Fruit fly (Drosophila melanogaster) whole organism, embryonic: ENCODE data around the gene CG32645.
A peak's percentile ranks its signal among the peaks of the same experiment; 100 is the strongest.

Source experiments
- BEAF-32 ChIP-seq: fragments of 200-800 bp; sonication (Bioruptor generic); optimal IDR thresholded peaks from 3 replicates; lab custom pipeline; 2017; ENCODE audit warnings: missing biosample characterization, missing genetic modification characterization, mild to moderate bottlenecking, moderate library complexity, missing genetic modification reagents
- C15 ChIP-seq: fragments of 200-800 bp; sonication (Bioruptor generic); IDR thresholded peaks from 3 replicates; pipeline ENCODE4 v1.3.6; 2022; ENCODE audit warnings: missing biosample characterization, missing genetic modification characterization
- CG10321 ChIP-seq: fragments of 200-800 bp; sonication (Bioruptor generic); IDR thresholded peaks from 2 replicates; pipeline ENCODE4 v1.3.6; 2022; ENCODE audit warnings: missing biosample characterization, missing genetic modification characterization
- CG11247 ChIP-seq: fragments of 200-800 bp; sonication (Bioruptor generic); IDR thresholded peaks from 2 replicates; pipeline ENCODE4 v1.3.6; 2022; ENCODE audit warnings: missing biosample characterization, missing genetic modification characterization
- CG13287 ChIP-seq: fragments of 200-800 bp; sonication (Bioruptor generic); IDR thresholded peaks from 2 replicates; pipeline ENCODE4 v1.3.6; 2022; ENCODE audit warnings: missing biosample characterization, missing genetic modification characterization; ENCODE audit not compliant: partially characterized antibody
- CG17385 ChIP-seq: fragments of 200-800 bp; sonication (Bioruptor generic); optimal IDR thresholded peaks from 3 replicates; lab custom pipeline; 2018; ENCODE audit warnings: missing biosample characterization, mild to moderate bottlenecking, missing genetic modification characterization
- CG17829 ChIP-seq: fragments of 200-800 bp; optimal IDR thresholded peaks from 2 replicates; lab custom pipeline; 2019; ENCODE audit warnings: missing biosample characterization, mild to moderate bottlenecking, missing genetic modification characterization, moderate library complexity
- CG1832 ChIP-seq: fragments of 200-800 bp; sonication (Bioruptor generic); optimal IDR thresholded peaks from 2 replicates; lab custom pipeline; 2017; ENCODE audit warnings: missing biosample characterization, mild to moderate bottlenecking, missing genetic modification characterization, inconsistent platforms
- CG31441 ChIP-seq: fragments of 200-800 bp; sonication (Bioruptor generic); IDR thresholded peaks from 2 replicates; pipeline ENCODE4 v1.3.6; 2022; ENCODE audit warnings: missing biosample characterization, missing genetic modification characterization
- CG32532 ChIP-seq: fragments of 200-800 bp; sonication (Bioruptor generic); IDR thresholded peaks from 2 replicates; pipeline ENCODE4 v1.3.6; 2022; ENCODE audit warnings: missing biosample characterization, missing genetic modification characterization
- CG3847 ChIP-seq: fragments of 200-800 bp; sonication (Bioruptor generic); IDR thresholded peaks from 2 replicates; pipeline ENCODE4 v1.3.6; 2022; ENCODE audit warnings: missing biosample characterization, missing genetic modification characterization
- CG4707 ChIP-seq: fragments of 200-800 bp; sonication (Bioruptor generic); optimal IDR thresholded peaks from 2 replicates; lab custom pipeline; 2018; ENCODE audit warnings: missing biosample characterization, mild to moderate bottlenecking, missing genetic modification characterization, moderate library complexity
- CG5953 ChIP-seq: fragments of 200-800 bp; sonication (Bioruptor generic); IDR thresholded peaks from 2 replicates; pipeline ENCODE4 v1.3.6; 2022; ENCODE audit warnings: missing biosample characterization, missing genetic modification characterization
- CG6689 ChIP-seq: fragments of 200-800 bp; sonication (Bioruptor generic); IDR thresholded peaks from 2 replicates; pipeline ENCODE4 v1.3.6; 2022; ENCODE audit warnings: missing biosample characterization, missing genetic modification characterization
- CG6813 ChIP-seq: fragments of 200-800 bp; sonication (Bioruptor generic); optimal IDR thresholded peaks from 2 replicates; lab custom pipeline; 2017; ENCODE audit warnings: missing biosample characterization, missing genetic modification characterization, mild to moderate bottlenecking, moderate library complexity, missing genetic modification reagents
- CG7786 ChIP-seq: fragments of 200-800 bp; sonication (Bioruptor generic); optimal IDR thresholded peaks from 2 replicates; lab custom pipeline; 2016; ENCODE audit warnings: missing biosample characterization, missing genetic modification characterization
- CG7839 ChIP-seq: fragments of 200-800 bp; sonication (Bioruptor generic); optimal IDR thresholded peaks from 3 replicates; lab custom pipeline; 2018; ENCODE audit warnings: missing biosample characterization, mild to moderate bottlenecking, missing genetic modification characterization, moderate library complexity
- CG9876 ChIP-seq: fragments of 200-800 bp; sonication (Bioruptor generic); optimal IDR thresholded peaks from 2 replicates; lab custom pipeline; 2016; ENCODE audit warnings: missing biosample characterization, missing genetic modification characterization
- CG9932 ChIP-seq: fragments of 200-800 bp; sonication (Bioruptor generic); IDR thresholded peaks from 2 replicates; pipeline ENCODE4 v1.3.6; 2022; ENCODE audit warnings: missing biosample characterization, missing genetic modification characterization
- CoRest ChIP-seq: fragments of 200-800 bp; sonication (Bioruptor generic); optimal IDR thresholded peaks from 3 replicates; lab custom pipeline; 2018; ENCODE audit warnings: missing biosample characterization, mild to moderate bottlenecking, missing genetic modification characterization, moderate library complexity
- D19B ChIP-seq: fragments of 200-800 bp; sonication (Bioruptor generic); optimal IDR thresholded peaks from 2 replicates; lab custom pipeline; 2017; ENCODE audit warnings: missing biosample characterization, mild to moderate bottlenecking, missing genetic modification characterization
- E2f2 ChIP-seq: fragments of 200-800 bp; sonication (Bioruptor generic); IDR thresholded peaks from 2 replicates; pipeline ENCODE4 v1.3.6; 2022; ENCODE audit warnings: missing biosample characterization, missing genetic modification characterization
- Eip74EF ChIP-seq, 2 experiments: fragments of 200-800 bp in 1 of 2; fragments of >200 bp in 1 of 2; sonication (Bioruptor generic) in 1 of 2; optimal IDR thresholded peaks; 2 replicates each; lab custom pipeline; 2017 to 2019; ENCODE audit warnings: missing biosample characterization in 2 of 2, missing genetic modification characterization in 2 of 2, mild to moderate bottlenecking in 1 of 2, moderate library complexity in 1 of 2
- Elba2 ChIP-seq: fragments of 200-800 bp; sonication (Bioruptor generic); optimal IDR thresholded peaks from 3 replicates; lab custom pipeline; 2016; ENCODE audit warnings: missing biosample characterization, missing genetic modification characterization
- Fer3 ChIP-seq: fragments of 200-800 bp; sonication (Bioruptor generic); optimal IDR thresholded peaks from 2 replicates; lab custom pipeline; 2018; ENCODE audit warnings: missing biosample characterization, mild to moderate bottlenecking, missing genetic modification characterization, moderate library complexity
- Max ChIP-seq: fragments of 200-800 bp; sonication (Bioruptor generic); optimal IDR thresholded peaks from 2 replicates; lab custom pipeline; 2016; ENCODE audit warnings: missing biosample characterization, mild to moderate bottlenecking, missing genetic modification characterization
- Mes4 ChIP-seq: fragments of 200-800 bp; sonication (Bioruptor generic); optimal IDR thresholded peaks from 2 replicates; lab custom pipeline; 2016; ENCODE audit warnings: missing biosample characterization, missing genetic modification characterization
- Sin3A ChIP-seq: fragments of >200 bp; optimal IDR thresholded peaks from 2 replicates; lab custom pipeline; 2018
- Spps ChIP-seq: fragments of 200-800 bp; sonication (Bioruptor generic); optimal IDR thresholded peaks from 2 replicates; lab custom pipeline; 2018; ENCODE audit warnings: missing biosample characterization, mild to moderate bottlenecking, missing genetic modification characterization
- Trl ChIP-seq, 3 experiments: fragments of >200 bp in 2 of 3; fragments of 200-800 bp in 1 of 3; sonication (Bioruptor generic) in 1 of 3; optimal IDR thresholded peaks; 2 replicates in 1 of 3; 3 replicates in 2 of 3; lab custom pipeline; 2016 to 2017; ENCODE audit warnings: missing biosample characterization in 1 of 3, missing genetic modification characterization in 1 of 3
- aop ChIP-seq: fragments of 200-800 bp; sonication (Bioruptor generic); IDR thresholded peaks from 2 replicates; pipeline ENCODE4 v1.3.6; 2022; ENCODE audit warnings: missing biosample characterization, missing genetic modification characterization
- ara ChIP-seq: fragments of 200-800 bp; sonication (Bioruptor generic); IDR thresholded peaks from 2 replicates; pipeline ENCODE4 v1.3.6; 2022; ENCODE audit warnings: missing biosample characterization, missing genetic modification characterization
- az2 ChIP-seq: fragments of 200-800 bp; sonication (Bioruptor generic); optimal IDR thresholded peaks from 3 replicates; lab custom pipeline; 2016; ENCODE audit warnings: missing biosample characterization, missing genetic modification characterization
- cg ChIP-seq: fragments of 200-800 bp; sonication (Bioruptor generic); optimal IDR thresholded peaks from 3 replicates; lab custom pipeline; 2019; ENCODE audit warnings: missing biosample characterization, mild to moderate bottlenecking, missing genetic modification characterization, moderate library complexity
- dmrt11E ChIP-seq: fragments of 200-800 bp; sonication (Bioruptor generic); optimal IDR thresholded peaks from 3 replicates; lab custom pipeline; 2018; ENCODE audit warnings: missing biosample characterization, mild to moderate bottlenecking, missing genetic modification characterization, moderate library complexity
- eve ChIP-seq, 2 experiments: fragments of >200 bp; optimal IDR thresholded peaks; 2 replicates each; lab custom pipeline; 2017; ENCODE audit warnings: missing biosample characterization in 2 of 2, missing genetic modification characterization in 2 of 2
- ind ChIP-seq: fragments of 200-800 bp; sonication (Bioruptor generic); optimal IDR thresholded peaks from 3 replicates; lab custom pipeline; 2016; ENCODE audit warnings: missing biosample characterization, missing genetic modification characterization
- jumu ChIP-seq: fragments of 200-800 bp; sonication (Bioruptor generic); optimal IDR thresholded peaks from 3 replicates; lab custom pipeline; 2016; ENCODE audit warnings: missing biosample characterization, missing genetic modification characterization
- kah ChIP-seq: fragments of 200-800 bp; sonication (Bioruptor generic); optimal IDR thresholded peaks from 2 replicates; lab custom pipeline; 2018; ENCODE audit warnings: missing biosample characterization, mild to moderate bottlenecking, missing genetic modification characterization
- kni ChIP-seq: fragments of 200-800 bp; sonication (Bioruptor generic); optimal IDR thresholded peaks from 3 replicates; lab custom pipeline; 2017; ENCODE audit warnings: mild to moderate bottlenecking, missing biosample characterization, missing genetic modification reagents, missing genetic modification characterization
- luna ChIP-seq: fragments of 200-800 bp; sonication (Bioruptor generic); optimal IDR thresholded peaks from 2 replicates; lab custom pipeline; 2016; ENCODE audit warnings: missing biosample characterization, missing genetic modification characterization
- nerfin-1 ChIP-seq: fragments of 200-800 bp; sonication (Bioruptor generic); optimal IDR thresholded peaks from 3 replicates; lab custom pipeline; 2019; ENCODE audit warnings: missing biosample characterization, mild to moderate bottlenecking, missing genetic modification characterization, moderate library complexity
- nom ChIP-seq: fragments of 200-800 bp; sonication (Bioruptor generic); optimal IDR thresholded peaks from 2 replicates; lab custom pipeline; 2017; ENCODE audit warnings: missing biosample characterization, missing genetic modification characterization, mild to moderate bottlenecking, moderate library complexity, missing genetic modification reagents
- p53 ChIP-seq: fragments of 200-800 bp; sonication (Bioruptor generic); optimal IDR thresholded peaks from 2 replicates; lab custom pipeline; 2016; ENCODE audit warnings: missing biosample characterization, missing genetic modification characterization
- pum ChIP-seq: fragments of 200-800 bp; sonication (Bioruptor generic); optimal IDR thresholded peaks from 2 replicates; lab custom pipeline; 2016; ENCODE audit warnings: missing biosample characterization, missing genetic modification characterization
- scrt ChIP-seq: fragments of 200-800 bp; sonication (Bioruptor generic); optimal IDR thresholded peaks from 2 replicates; lab custom pipeline; 2018; ENCODE audit warnings: missing biosample characterization, mild to moderate bottlenecking, missing genetic modification characterization, moderate library complexity
- shn ChIP-seq: fragments of 200-800 bp; sonication (Bioruptor generic); optimal IDR thresholded peaks from 3 replicates; lab custom pipeline; 2016; ENCODE audit warnings: missing biosample characterization, missing genetic modification characterization
- so ChIP-seq: fragments of 200-800 bp; sonication (Bioruptor generic); IDR thresholded peaks from 3 replicates; pipeline ENCODE4 v1.3.6; 2022; ENCODE audit warnings: missing biosample characterization, missing genetic modification characterization
- stwl ChIP-seq: fragments of 200-800 bp; sonication (Bioruptor generic); optimal IDR thresholded peaks from 3 replicates; lab custom pipeline; 2018; ENCODE audit warnings: missing biosample characterization, mild to moderate bottlenecking, missing genetic modification characterization, moderate library complexity

CG32645 gene

DNA sequence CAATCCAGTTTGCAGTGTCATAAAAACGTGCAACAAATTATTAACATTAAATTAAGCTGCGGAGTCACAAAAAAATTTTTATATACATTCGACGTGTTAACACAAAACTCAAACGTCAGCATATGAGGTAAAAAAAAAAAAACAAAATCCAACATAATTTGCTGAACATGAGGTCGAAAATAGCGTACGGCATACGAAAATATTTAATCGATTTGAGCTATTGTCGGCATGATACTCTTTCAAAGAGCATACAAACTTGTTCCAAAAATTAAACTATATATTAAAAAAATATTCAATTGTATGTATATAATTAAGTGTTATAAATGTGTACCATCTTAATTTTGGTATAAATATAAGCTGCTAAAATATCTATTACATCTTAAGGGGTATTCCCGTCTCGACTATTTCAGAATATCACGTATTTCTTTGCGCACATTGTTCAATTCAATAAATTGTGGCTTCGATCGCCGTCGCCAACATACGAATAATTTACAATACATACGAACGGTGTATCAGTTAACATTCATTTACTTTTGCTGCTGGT is 29.3 kb upstream of the CG32645 start (continued):
- TF ChIP-seq az2 (GFP tag; lab: Kevin White, UChicago), result no peak
- peak; percentile 62 for TF ChIP-seq CG9932 (GFP tag; lab: Robert Waterston, UW)
- peak; percentile 47 for TF ChIP-seq CG17385
- no peak for TF ChIP-seq ara (GFP tag; lab: Robert Waterston, UW)
- no peak for TF ChIP-seq CG11247 (GFP tag; lab: Robert Waterston, UW)
- TF ChIP-seq CoRest (tag; lab: Kevin White, UChicago), result peak; percentile 65
- no peak for TF ChIP-seq CG9876 (GFP tag; lab: Kevin White, UChicago)
- no peak for TF ChIP-seq eve (GFP tag; optimal IDR thresholded peaks at IDR 0.05; lab: Kevin White, UChicago)
- TF ChIP-seq p53 (GFP tag; lab: Kevin White, UChicago), result no peak
- no peak for TF ChIP-seq luna (GFP tag; lab: Kevin White, UChicago)
- TF ChIP-seq stwl (tag; lab: Kevin White, UChicago), result no peak
- no peak for TF ChIP-seq Spps
- TF ChIP-seq nerfin-1, result no peak
- TF ChIP-seq CG7786 (GFP tag; lab: Kevin White, UChicago), result no peak
- peak; percentile 62; the same call in 1 of the 3 replicates for TF ChIP-seq so (GFP tag; lab: Robert Waterston, UW)
- no peak for TF ChIP-seq Sin3A
- no peak for TF ChIP-seq jumu (GFP tag; lab: Kevin White, UChicago)
- peak in 1 of 2 experiments; percentile 27 for TF ChIP-seq Eip74EF (GFP tag; optimal IDR thresholded peaks at IDR 0.05; lab: Kevin White, UChicago)
- no peak for TF ChIP-seq BEAF-32 (GFP tag; lab: Kevin White, UChicago)
- peak; percentile 38; the same call in 1 of the 2 replicates for TF ChIP-seq CG6689 (GFP tag; lab: Robert Waterston, UW)
- TF ChIP-seq CG6813 (GFP tag; lab: Kevin White, UChicago), result no peak
- TF ChIP-seq C15, result no peak
- peak; percentile 65 for TF ChIP-seq CG31441
- no peak for TF ChIP-seq Elba2 (GFP tag; lab: Kevin White, UChicago)
- TF ChIP-seq D19B (GFP tag; lab: Kevin White, UChicago), result peak; percentile 88
- TF ChIP-seq pum (GFP tag; lab: Kevin White, UChicago), result no peak
- no peak for TF ChIP-seq shn (GFP tag; lab: Kevin White, UChicago)
- TF ChIP-seq ind (GFP tag; lab: Kevin White, UChicago), result peak; percentile 39

DNA sequence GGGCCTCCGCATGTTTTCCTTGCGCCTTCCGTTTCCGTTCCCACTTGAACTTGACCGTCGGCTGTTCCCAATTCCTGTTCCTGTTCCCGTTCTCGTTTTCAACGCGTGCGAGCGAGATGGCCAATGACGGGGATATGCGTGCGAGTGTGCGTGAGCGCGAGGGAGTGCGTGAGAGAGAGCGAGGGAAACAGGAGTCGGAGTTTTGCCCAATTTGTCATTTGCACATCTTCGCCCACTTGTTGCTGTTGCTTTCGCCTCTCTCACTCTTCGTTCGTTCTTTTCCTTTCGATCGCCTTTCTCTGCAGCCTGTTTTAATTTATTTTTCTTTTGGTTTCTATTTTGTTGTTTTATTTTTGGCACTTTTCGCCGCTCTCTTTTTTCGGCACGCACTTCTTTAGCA is 27.2 kb upstream of the CG32645 start:
- no peak for TF ChIP-seq CG5953 (GFP tag; lab: Robert Waterston, UW)
- TF ChIP-seq Max (GFP tag; lab: Kevin White, UChicago), result no peak
- peak; percentile 38; the same call in 1 of the 2 replicates for TF ChIP-seq CG10321 (GFP tag; lab: Robert Waterston, UW)
- TF ChIP-seq CG7839 (tag; lab: Kevin White, UChicago), result no peak
- peak; percentile 61 for TF ChIP-seq scrt (GFP tag; lab: Kevin White, UChicago)
- no peak for TF ChIP-seq E2f2 (GFP tag; lab: Robert Waterston, UW)
- TF ChIP-seq CG32532 (GFP tag; lab: Robert Waterston, UW), result 0 out of 2 replicates have a peak, but pooled peaks have one; percentile 5
- no peak for TF ChIP-seq dmrt11E
- TF ChIP-seq CG1832 (GFP tag; lab: Kevin White, UChicago), result peak; percentile 81
- peak; percentile 17 for TF ChIP-seq kni
- TF ChIP-seq CG13287 (GFP tag; lab: Robert Waterston, UW), result no peak
- no peak for TF ChIP-seq Mes4 (GFP tag; lab: Kevin White, UChicago)
- no peak for TF ChIP-seq CG17829 (tag; lab: Kevin White, UChicago)
- peak; percentile 64 for TF ChIP-seq aop (GFP tag; lab: Robert Waterston, UW)
- no peak for TF ChIP-seq CG9932 (GFP tag; lab: Robert Waterston, UW)
- TF ChIP-seq CG4707 (GFP tag; lab: Kevin White, UChicago), result no peak
- peak; percentile 59 for TF ChIP-seq cg (GFP tag; lab: Kevin White, UChicago)
- TF ChIP-seq nom (GFP tag; lab: Kevin White, UChicago), result peak; percentile 76
- peak; percentile 96 for TF ChIP-seq kah
- no peak for TF ChIP-seq Fer3 (tag; lab: Kevin White, UChicago)
- no peak for TF ChIP-seq CG3847 (GFP tag; lab: Robert Waterston, UW)
- peak; percentile 56 to 68 for TF ChIP-seq Trl (optimal IDR thresholded peaks at IDR 0.05; lab: Kevin White, UChicago)
- no peak for TF ChIP-seq Trl (GFP tag; optimal IDR thresholded peaks at IDR 0.05; lab: Kevin White, UChicago)
- TF ChIP-seq, all 482 proteins: peak for 10
